Worm (Caenorhabditis elegans): ENCODE data around the gene pha-4.

Gene pha-4

ce11 chrV:20728763-20729350, 24.0 kb upstream of the pha-4 start, which contains the start of gene ipla-3 (continued):
- TF ChIP-seq spr-1 (tag; optimal IDR thresholded peaks at IDR 0.05) (peak; percentile 38), zag-1 (tag; optimal IDR thresholded peaks at IDR 0.05) (no peak), mdt-29 (GFP tag; IDR thresholded peaks at IDR 0.05) (no peak), dmd-8 (GFP tag; IDR thresholded peaks at IDR 0.05) (no peak), php-3 (GFP tag; IDR thresholded peaks at IDR 0.05) (peak; percentile 72), cey-2 (tag; optimal IDR thresholded peaks at IDR 0.05; ENCODE audit: borderline replicate concordance, insufficient read depth) (no peak), hlh-11 (tag; optimal IDR thresholded peaks at IDR 0.05) (peak; percentile 95), F49E8.2 (tag; optimal IDR thresholded peaks at IDR 0.05; ENCODE audit: borderline replicate concordance) (no peak), madf-9 (GFP tag; conservative IDR thresholded peaks at IDR 0.05) (no peak), F37D6.2 (tag; optimal IDR thresholded peaks at IDR 0.05) (no peak), hlh-30 (tag; optimal IDR thresholded peaks at IDR 0.05; ENCODE audit: insufficient read depth) (peak; percentile 88), ceh-20 (GFP tag; IDR thresholded peaks at IDR 0.05) (peak; percentile 26; the same call in 1 of the 2 replicates), dpl-1 (GFP tag; optimal IDR thresholded peaks at IDR 0.05) (peak; percentile 54), aly-2 (tag; optimal IDR thresholded peaks at IDR 0.05) (no peak), ztf-11 (tag; optimal IDR thresholded peaks at IDR 0.05) (no peak), egl-43 (GFP tag; IDR thresholded peaks at IDR 0.05) (0 out of 2 replicates have a peak, but pooled peaks have one; percentile 26), T26A8.4 (GFP tag; IDR thresholded peaks at IDR 0.05) (peak; percentile 70; the same call in 1 of the 2 replicates), F26F4.8 (GFP tag; conservative IDR thresholded peaks at IDR 0.05) (no peak), nhr-41 (GFP tag; IDR thresholded peaks at IDR 0.05) (no peak), ZK546.5 (tag; optimal IDR thresholded peaks at IDR 0.05) (no peak), snpc-4 (tag; optimal IDR thresholded peaks at IDR 0.05) (no peak), fos-1 (tag; optimal IDR thresholded peaks at IDR 0.05) (no peak), daf-16 (GFP tag; optimal IDR thresholded peaks at IDR 0.05) (peak; percentile 77 to 97), daf-16 (tag; optimal IDR thresholded peaks at IDR 0.05) (peak; percentile 99), ceh-44 (GFP tag; IDR thresholded peaks at IDR 0.05) (no peak), lin-39 (tag; optimal IDR thresholded peaks at IDR 0.05) (no peak), mes-2 (tag; optimal IDR thresholded peaks at IDR 0.05; ENCODE audit: poor library complexity, severe bottlenecking) (peak; percentile 59), pha-4 (GFP tag; IDR thresholded peaks at IDR 0.05) (peak; percentile 79), pha-4 (tag; optimal IDR thresholded peaks at IDR 0.05) (peak; percentile 76), ceh-32 (tag; optimal IDR thresholded peaks at IDR 0.05; ENCODE audit: poor library complexity) (no peak), hmg-1.1 (GFP tag; IDR thresholded peaks at IDR 0.05) (peak; percentile 71), jun-1 (tag; optimal IDR thresholded peaks at IDR 0.05) (peak; percentile 50), rbr-2 (tag; optimal IDR thresholded peaks at IDR 0.05) (peak; percentile 62), mxl-3 (GFP tag; optimal IDR thresholded peaks at IDR 0.05) (peak; percentile 84), nhr-10 (tag; optimal IDR thresholded peaks at IDR 0.05) (peak; percentile 12), lim-7 (GFP tag; IDR thresholded peaks at IDR 0.05) (no peak), tag-97 (GFP tag; IDR thresholded peaks at IDR 0.05) (no peak), sdz-12 (GFP tag; optimal IDR thresholded peaks at IDR 0.05) (no peak)

- no peak for TF ChIP-seq egl-27 (tag; optimal IDR thresholded peaks at IDR 0.05)
- TF ChIP-seq unc-62 (GFP tag; optimal IDR thresholded peaks at IDR 0.05 in 1 of 2): peak in 1 of 2 experiments; percentile 2
- TF ChIP-seq unc-62 (tag; optimal IDR thresholded peaks at IDR 0.05): no peak
These were observed 21.1 kb upstream of the pha-4 start, which contains the start of gene srxa-1 for ce11 chrV:20731787-20732186. srxa-1 (plus strand) TSS chrV:20732087.
